Fruit fly (Drosophila melanogaster): ENCODE data around the gene kibra.

- TF ChIP-seq Pif1A (GFP tag; optimal IDR thresholded peaks at IDR 0.05) (no peak), CG8159 (tag; optimal IDR thresholded peaks at IDR 0.05) (no peak), CG14655 (GFP tag; optimal IDR thresholded peaks at IDR 0.05) (no peak), gl (tag; optimal IDR thresholded peaks at IDR 0.05) (no peak), EcR (GFP tag; optimal IDR thresholded peaks at IDR 0.05) (no peak), CG8301 (tag; optimal IDR thresholded peaks at IDR 0.05) (no peak), Snoo (tag; optimal IDR thresholded peaks at IDR 0.05) (no peak), CG4496 (GFP tag; IDR thresholded peaks at IDR 0.05) (no peak), CG13204 (GFP tag; optimal IDR thresholded peaks at IDR 0.05) (no peak), D1 (tag; optimal IDR thresholded peaks at IDR 0.05) (no peak)
Measured at dm6 chr3R:14658170-14658569, 65.9 kb downstream of the kibra start.
